Worm (Caenorhabditis elegans) whole organism, midembryonic: Measurements from ENCODE around the gene K10D11.6.

Source experiments
- T22C8.4 ChIP-seq: fragments of 200-800 bp; sonication (Bioruptor generic); IDR thresholded peaks from 2 replicates; pipeline ENCODE4 v1.3.6; 2022; ENCODE audit warnings: missing genetic modification characterization, missing compliant biosample characterization
- cog-1 ChIP-seq: sonication (generic microtip); optimal IDR thresholded peaks from 2 replicates; lab custom pipeline; 2016; ENCODE audit warnings: missing genetic modification characterization, missing compliant biosample characterization
- flt-1 ChIP-seq: fragments of 200-800 bp; sonication (Bioruptor generic); IDR thresholded peaks from 2 replicates; pipeline ENCODE4 v1.3.6; 2022; ENCODE audit warnings: missing genetic modification characterization, missing compliant biosample characterization
- klf-2 ChIP-seq: fragments of 200-800 bp; sonication (Bioruptor generic); conservative IDR thresholded peaks from 2 replicates; pipeline ENCODE4 v1.3.6; 2022; ENCODE audit warnings: missing genetic modification reagents, missing genetic modification characterization, missing compliant biosample characterization
- med-1 ChIP-seq: sonication (generic microtip); optimal IDR thresholded peaks from 2 replicates; lab custom pipeline; 2017; ENCODE audit warnings: missing genetic modification characterization, mild to moderate bottlenecking, missing compliant biosample characterization, antibody characterized with exemption, missing genetic modification reagents; ENCODE audit not compliant: insufficient read depth
- ref-1 ChIP-seq: fragments of 200-800 bp; sonication (Bioruptor generic); conservative IDR thresholded peaks from 2 replicates; pipeline ENCODE4 v1.3.6; 2022; ENCODE audit warnings: missing genetic modification reagents, missing genetic modification characterization, missing compliant biosample characterization
- tab-1 ChIP-seq: fragments of 200-800 bp; sonication (Bioruptor generic); IDR thresholded peaks from 2 replicates; pipeline ENCODE4 v1.3.6; 2022; ENCODE audit warnings: missing genetic modification characterization, missing compliant biosample characterization
- ztf-23 ChIP-seq: fragments of 200-800 bp; sonication (Bioruptor generic); IDR thresholded peaks from 2 replicates; pipeline ENCODE4 v1.3.6; 2022; ENCODE audit warnings: missing genetic modification reagents, missing genetic modification characterization, missing compliant biosample characterization
- ztf-29 ChIP-seq: fragments of 200-800 bp; sonication (Bioruptor generic); IDR thresholded peaks from 2 replicates; pipeline ENCODE4 v1.3.6; 2022; ENCODE audit warnings: missing genetic modification reagents, missing genetic modification characterization, missing compliant biosample characterization

K10D11.6 gene

ce11 chrIV:13013231-13013630 lies 24.0 kb upstream of the K10D11.6 start:
- no peak for TF ChIP-seq ztf-23 (GFP tag; lab: Robert Waterston, UW)
- TF ChIP-seq med-1 (GFP tag; lab: Kevin White, UChicago) = no peak
- TF ChIP-seq klf-2 (GFP tag; lab: Robert Waterston, UW) = no peak
- TF ChIP-seq T22C8.4 (GFP tag; lab: Robert Waterston, UW) = no peak
- no peak for TF ChIP-seq cog-1 (tag; lab: Kevin White, UChicago)
- no peak for TF ChIP-seq flt-1 (GFP tag; lab: Robert Waterston, UW)
- no peak for TF ChIP-seq ztf-29
- no peak for TF ChIP-seq tab-1 (GFP tag; lab: Robert Waterston, UW)
- TF ChIP-seq ref-1 = no peak

DNA sequence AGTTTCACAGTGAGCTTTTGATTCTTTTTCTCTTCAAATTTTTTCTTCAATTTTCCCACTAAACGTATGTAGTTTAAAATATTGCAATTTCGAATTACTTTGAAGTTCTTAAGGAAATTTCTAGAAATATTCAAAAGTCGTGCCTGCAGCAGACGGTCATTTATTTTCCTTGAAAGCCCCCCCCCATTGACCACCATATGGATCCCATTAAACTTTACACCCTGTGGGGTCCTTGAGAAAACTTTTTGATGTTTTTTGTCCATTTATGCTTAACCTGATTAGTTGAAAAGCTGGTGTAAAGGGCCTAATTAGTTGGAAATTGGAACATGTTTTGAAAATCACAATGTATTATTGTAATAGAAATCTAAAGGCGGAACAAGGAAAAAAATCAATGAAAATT lies 20.3 kb upstream of the K10D11.6 start:
- TF ChIP-seq flt-1 (GFP tag; lab: Robert Waterston, UW) = no peak
- TF ChIP-seq ref-1 = no peak
- TF ChIP-seq tab-1 (GFP tag; lab: Robert Waterston, UW) = no peak
- TF ChIP-seq klf-2 (GFP tag; lab: Robert Waterston, UW) = no peak
- TF ChIP-seq ztf-29 = no peak
- no peak for TF ChIP-seq ztf-23 (GFP tag; lab: Robert Waterston, UW)

ce11 chrIV:13008405-13009208 lies 19.4 kb upstream of the K10D11.6 start, which contains the start of gene mbk-2:
Gene mbk-2, plus strand, starts transcription at chrIV:13009158.
- TF ChIP-seq tab-1 (GFP tag; lab: Robert Waterston, UW) (no peak), ref-1 (no peak), med-1 (GFP tag; lab: Kevin White, UChicago) (no peak), klf-2 (GFP tag; lab: Robert Waterston, UW) (no peak), ztf-29 (no peak), cog-1 (tag; lab: Kevin White, UChicago) (no peak), T22C8.4 (GFP tag; lab: Robert Waterston, UW) (no peak), flt-1 (GFP tag; lab: Robert Waterston, UW) (no peak), ztf-23 (GFP tag; lab: Robert Waterston, UW) (no peak)

DNA sequence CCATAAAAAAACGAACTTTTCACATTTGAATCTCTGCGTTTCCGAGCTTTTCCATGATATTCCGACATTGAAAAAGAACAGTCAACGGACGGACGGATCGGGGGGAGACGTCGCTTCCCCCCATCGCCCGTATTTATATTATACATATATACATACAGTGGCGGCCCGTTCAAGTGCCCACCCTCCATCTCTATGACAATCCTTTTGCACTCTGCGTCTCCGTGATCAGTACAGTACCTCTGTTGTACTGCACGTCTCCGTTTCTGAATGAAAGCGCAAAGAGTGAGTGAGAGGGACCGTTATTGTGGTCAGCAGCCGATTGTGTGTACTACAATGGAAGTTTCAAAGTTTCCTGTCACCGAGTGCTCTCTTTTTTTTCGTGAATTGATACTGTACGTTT lies 9.8 kb upstream of the K10D11.6 start:
- TF ChIP-seq flt-1 (GFP tag; lab: Robert Waterston, UW) = 0 out of 2 replicates have a peak, but pooled peaks have one; percentile 40
- TF ChIP-seq klf-2 (GFP tag; lab: Robert Waterston, UW) = no peak
- TF ChIP-seq ztf-29 = no peak
- no peak for TF ChIP-seq T22C8.4 (GFP tag; lab: Robert Waterston, UW)
- no peak for TF ChIP-seq cog-1 (tag; lab: Kevin White, UChicago)

DNA sequence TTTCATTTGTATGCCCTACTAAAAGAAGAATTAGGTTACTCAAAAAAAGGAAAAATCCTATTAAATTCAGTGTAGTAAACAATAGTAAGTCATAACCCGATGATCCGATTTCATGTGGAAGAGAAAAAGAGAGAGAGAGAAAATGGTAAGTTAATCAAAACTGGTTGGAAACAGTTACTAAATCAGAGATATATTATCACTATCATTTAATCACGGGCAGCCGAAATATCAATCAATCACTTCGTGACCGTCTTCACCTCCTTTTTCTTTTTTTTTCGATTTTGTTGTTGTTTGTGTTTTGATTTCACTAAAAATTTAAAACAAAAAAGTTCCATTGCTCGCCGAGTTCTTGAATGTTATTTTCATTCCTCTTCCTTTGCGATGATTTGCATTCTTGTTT lies 8.3 kb upstream of the K10D11.6 start:
- TF ChIP-seq klf-2 (GFP tag; lab: Robert Waterston, UW) (no peak), T22C8.4 (GFP tag; lab: Robert Waterston, UW) (no peak), ztf-29 (no peak), med-1 (GFP tag; lab: Kevin White, UChicago) (no peak), ref-1 (no peak), tab-1 (GFP tag; lab: Robert Waterston, UW) (no peak), ztf-23 (GFP tag; lab: Robert Waterston, UW) (no peak), cog-1 (tag; lab: Kevin White, UChicago) (no peak), flt-1 (GFP tag; lab: Robert Waterston, UW) (no peak)

DNA sequence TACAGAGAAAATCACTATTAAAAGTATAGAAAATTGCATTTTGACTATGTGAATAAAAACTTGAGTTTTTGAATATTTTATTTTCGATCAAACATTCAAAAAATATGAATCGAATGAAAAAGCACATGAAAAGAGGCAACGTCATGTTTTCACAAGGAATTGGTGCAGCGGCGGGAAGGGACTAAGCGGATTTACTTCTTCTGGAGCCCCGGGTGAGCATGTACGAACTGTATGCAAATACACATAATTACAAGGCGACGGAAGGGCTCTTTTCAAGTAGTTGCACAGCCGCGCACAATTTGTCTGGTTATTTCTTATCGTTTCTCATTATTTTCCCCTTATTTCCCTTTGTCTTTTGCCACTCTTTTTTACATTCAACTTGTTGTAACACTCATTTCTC lies 6.6 kb upstream of the K10D11.6 start, which contains the start of gene K10D11.7:
Gene K10D11.7 (minus strand): TSS at position 101 of the 400 bp plus-strand sequence.
- TF ChIP-seq flt-1 (GFP tag; lab: Robert Waterston, UW) (no peak), cog-1 (tag; lab: Kevin White, UChicago) (no peak), ref-1 (no peak), ztf-29 (no peak), ztf-23 (GFP tag; lab: Robert Waterston, UW) (no peak), T22C8.4 (GFP tag; lab: Robert Waterston, UW) (no peak), klf-2 (GFP tag; lab: Robert Waterston, UW) (no peak), tab-1 (GFP tag; lab: Robert Waterston, UW) (no peak), med-1 (GFP tag; lab: Kevin White, UChicago) (no peak)

DNA sequence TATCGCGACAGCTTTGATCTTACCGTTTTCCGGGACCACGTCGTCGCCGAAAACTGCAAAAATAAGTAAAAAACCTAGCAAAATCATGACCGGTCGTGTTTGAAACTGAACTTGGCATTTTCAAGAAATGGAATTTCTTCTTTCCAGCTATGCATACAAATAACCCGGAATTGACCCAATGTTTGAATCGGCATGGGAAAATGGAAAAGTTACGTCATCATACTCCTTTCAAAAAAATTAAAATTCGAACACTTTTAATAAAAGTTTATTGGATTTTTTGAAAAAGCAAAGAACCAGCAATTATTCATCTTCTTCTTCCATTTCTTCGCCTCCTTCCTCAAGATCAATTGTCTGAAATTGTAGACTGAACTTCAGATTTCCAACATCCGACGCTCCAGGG lies 5.1 kb upstream of the K10D11.6 start, which contains the start of gene K10D11.4:
Gene K10D11.4 (minus strand): TSS at position 101 of the 400 bp plus-strand sequence.
- TF ChIP-seq ztf-23 (GFP tag; lab: Robert Waterston, UW) = no peak
- TF ChIP-seq med-1 (GFP tag; lab: Kevin White, UChicago) = no peak
- no peak for TF ChIP-seq ztf-29
- no peak for TF ChIP-seq flt-1 (GFP tag; lab: Robert Waterston, UW)
- TF ChIP-seq ref-1 = no peak
- no peak for TF ChIP-seq klf-2 (GFP tag; lab: Robert Waterston, UW)
- no peak for TF ChIP-seq tab-1 (GFP tag; lab: Robert Waterston, UW)
- no peak for TF ChIP-seq T22C8.4 (GFP tag; lab: Robert Waterston, UW)
- no peak for TF ChIP-seq cog-1 (tag; lab: Kevin White, UChicago)

DNA sequence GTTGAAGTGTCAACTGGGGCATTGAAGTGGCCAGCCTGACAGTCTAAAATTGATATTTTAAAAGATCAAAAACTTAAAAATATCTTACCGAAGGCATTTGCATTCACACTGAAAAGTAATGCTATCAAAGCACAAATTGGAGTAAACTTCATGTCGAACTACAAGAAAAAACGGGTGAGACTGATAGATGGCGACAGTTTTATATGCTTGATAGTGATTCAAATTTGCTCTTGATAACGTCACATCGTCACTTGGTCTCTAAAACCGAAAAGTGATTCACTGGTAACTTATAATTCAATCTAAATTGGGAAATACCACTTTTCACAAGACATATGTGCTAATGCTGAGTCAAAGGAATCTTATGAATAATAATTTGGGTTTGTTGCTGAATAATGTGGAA lies 2.4 kb upstream of the K10D11.6 start, which contains the start of gene K10D11.5:
Gene K10D11.5 (minus strand): TSS at position 215 of the 400 bp plus-strand sequence.
- TF ChIP-seq tab-1 (GFP tag; lab: Robert Waterston, UW) = no peak
- TF ChIP-seq flt-1 (GFP tag; lab: Robert Waterston, UW) = no peak
- no peak for TF ChIP-seq ztf-29
- TF ChIP-seq ztf-23 (GFP tag; lab: Robert Waterston, UW) = no peak
- TF ChIP-seq cog-1 (tag; lab: Kevin White, UChicago) = no peak
- no peak for TF ChIP-seq klf-2 (GFP tag; lab: Robert Waterston, UW)
- no peak for TF ChIP-seq T22C8.4 (GFP tag; lab: Robert Waterston, UW)

- no peak for TF ChIP-seq ref-1
- TF ChIP-seq med-1 (GFP tag; lab: Kevin White, UChicago) = no peak
- no peak for TF ChIP-seq ztf-29
- TF ChIP-seq ztf-23 (GFP tag; lab: Robert Waterston, UW) = no peak
- no peak for TF ChIP-seq klf-2 (GFP tag; lab: Robert Waterston, UW)
- TF ChIP-seq tab-1 (GFP tag; lab: Robert Waterston, UW) = no peak
- TF ChIP-seq cog-1 (tag; lab: Kevin White, UChicago) = no peak
- no peak for TF ChIP-seq T22C8.4 (GFP tag; lab: Robert Waterston, UW)
- TF ChIP-seq flt-1 (GFP tag; lab: Robert Waterston, UW) = no peak
Observed at ce11 chrIV:12990638-12991037, 1.4 kb upstream of the K10D11.6 start.
